Worm (Caenorhabditis elegans) whole organism, L1 larva: ENCODE results near the gene hpo-10.

Experiments used
- Y116A8C.19 ChIP-seq: sonication (generic microtip); optimal IDR thresholded peaks from 2 replicates; lab custom pipeline; 2016; ENCODE audit warnings: missing compliant biosample characterization, missing genetic modification characterization, borderline replicate concordance
- ceh-63 ChIP-seq: fragments of 200-800 bp; sonication (Bioruptor generic); optimal IDR thresholded peaks from 2 replicates; lab custom pipeline; 2018; ENCODE audit warnings: mild to moderate bottlenecking, missing genetic modification characterization, missing compliant biosample characterization
- ceh-82 ChIP-seq, 3 experiments: fragments of 150-350 bp in 1 of 3; sonication (generic microtip) in 2 of 3; optimal IDR thresholded peaks; 2 replicates each; lab custom pipeline; 2014 to 2017; ENCODE audit warnings: missing biosample characterization in 3 of 3, missing genetic modification characterization in 3 of 3
- fkh-8 ChIP-seq: sonication (generic microtip); optimal IDR thresholded peaks from 2 replicates; lab custom pipeline; 2016; ENCODE audit warnings: mild to moderate bottlenecking, missing genetic modification characterization, missing compliant biosample characterization
- isw-1 ChIP-seq: fragments of 200-800 bp; sonication (Bioruptor generic); IDR thresholded peaks from 2 replicates; pipeline ENCODE4 v1.3.6; 2022; ENCODE audit warnings: missing genetic modification characterization, missing compliant biosample characterization
- lir-3 ChIP-seq: sonication (generic microtip); optimal IDR thresholded peaks from 2 replicates; lab custom pipeline; 2016; ENCODE audit warnings: mild to moderate bottlenecking, missing genetic modification characterization, moderate library complexity, missing compliant biosample characterization; ENCODE audit not compliant: poor library complexity
- mdl-1 ChIP-seq, 2 experiments: fragments of 150-350 bp; optimal IDR thresholded peaks; 2 replicates each; lab custom pipeline; 2014 to 2017; ENCODE audit warnings: missing biosample characterization in 2 of 2, missing genetic modification characterization in 2 of 2, inconsistent platforms in 1 of 2
- mep-1 ChIP-seq: fragments of 150-350 bp; optimal IDR thresholded peaks from 2 replicates; lab custom pipeline; 2014; ENCODE audit warnings: missing biosample characterization, missing genetic modification characterization
- nhr-90 ChIP-seq: sonication (generic microtip); optimal IDR thresholded peaks from 2 replicates; lab custom pipeline; 2016; ENCODE audit warnings: mild to moderate bottlenecking, missing genetic modification characterization, missing compliant biosample characterization; ENCODE audit not compliant: poor library complexity
- snpc-4 ChIP-seq: fragments of 150-350 bp; optimal IDR thresholded peaks from 2 replicates; lab custom pipeline; 2014; ENCODE audit warnings: missing biosample characterization, missing genetic modification characterization
- sup-37 ChIP-seq: fragments of 200-800 bp; sonication (Bioruptor generic); optimal IDR thresholded peaks from 2 replicates; lab custom pipeline; 2018; ENCODE audit warnings: mild to moderate bottlenecking, missing genetic modification characterization, missing compliant biosample characterization
- unc-130 ChIP-seq: fragments of 150-350 bp; optimal IDR thresholded peaks from 2 replicates; lab custom pipeline; 2017; ENCODE audit warnings: missing biosample characterization, missing genetic modification characterization, inconsistent platforms
- zag-1 ChIP-seq: fragments of 150-350 bp; optimal IDR thresholded peaks from 2 replicates; lab custom pipeline; 2014; ENCODE audit warnings: missing biosample characterization, missing genetic modification characterization
- ztf-11 ChIP-seq, 2 experiments: sonication (generic microtip); optimal IDR thresholded peaks; 2 replicates each; lab custom pipeline; 2016 to 2017; ENCODE audit warnings: missing genetic modification characterization in 2 of 2, missing biosample characterization in 1 of 2, missing compliant biosample characterization in 1 of 2

ce11 chrIII:5917365-5917958, 38.2 kb downstream of the hpo-10 start:
- no peak for TF ChIP-seq snpc-4 (tag; lab: Kevin White, UChicago)
- no peak for TF ChIP-seq ztf-11 (tag; optimal IDR thresholded peaks at IDR 0.05; lab: Kevin White, UChicago)
- peak; percentile 75 for TF ChIP-seq nhr-90 (tag; lab: Kevin White, UChicago)
- no peak for TF ChIP-seq ceh-63 (GFP tag; lab: Kevin White, UChicago)
- TF ChIP-seq sup-37 (GFP tag; lab: Kevin White, UChicago) = no peak
- no peak for TF ChIP-seq unc-130 (tag; lab: Kevin White, UChicago)
- no peak for TF ChIP-seq mdl-1 (tag; optimal IDR thresholded peaks at IDR 0.05; lab: Kevin White, UChicago)
- no peak for TF ChIP-seq isw-1 (GFP tag; lab: Robert Waterston, UW)
- TF ChIP-seq zag-1 (tag; lab: Kevin White, UChicago) = no peak
- no peak for TF ChIP-seq Y116A8C.19 (tag; lab: Kevin White, UChicago)
- no peak for TF ChIP-seq mep-1 (tag; lab: Kevin White, UChicago)
- TF ChIP-seq fkh-8 (tag; lab: Kevin White, UChicago) = no peak
- TF ChIP-seq lir-3 (tag; lab: Kevin White, UChicago) = no peak
- no peak for TF ChIP-seq ceh-82 (tag; optimal IDR thresholded peaks at IDR 0.05; lab: Kevin White, UChicago)
